Worm (Caenorhabditis elegans): Measurements from ENCODE around the gene wdr-5.1.

DNA sequence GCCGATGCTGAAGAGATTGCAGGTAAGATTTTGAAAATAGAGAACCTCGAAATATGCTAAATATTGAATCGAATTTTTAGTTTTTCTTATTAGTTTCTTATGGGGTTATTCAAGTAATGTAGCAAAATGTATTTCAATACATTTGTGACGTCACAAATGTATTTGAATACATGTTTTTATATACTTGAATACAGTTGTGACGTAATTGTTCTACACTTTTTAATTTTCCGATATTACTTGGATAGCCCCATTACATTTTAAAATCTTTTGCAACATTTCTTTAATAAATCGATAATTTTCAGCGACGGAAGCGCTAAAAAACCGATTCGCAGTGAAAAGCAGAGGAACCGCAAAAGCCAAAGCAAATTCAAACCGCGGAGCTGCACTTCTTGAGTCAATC, 33.2 kb downstream of the wdr-5.1 start:
- TF ChIP-seq unc-130 (GFP tag; optimal IDR thresholded peaks at IDR 0.05) (no peak), nhr-10 (tag; optimal IDR thresholded peaks at IDR 0.05) (no peak), dmd-6 (GFP tag; IDR thresholded peaks at IDR 0.05) (no peak), madf-9 (GFP tag; conservative IDR thresholded peaks at IDR 0.05) (no peak), nhr-28 (tag; optimal IDR thresholded peaks at IDR 0.05) (no peak), lin-39 (tag; optimal IDR thresholded peaks at IDR 0.05) (no peak), daf-8 (GFP tag; IDR thresholded peaks at IDR 0.05) (no peak), hmg-1.1 (GFP tag; IDR thresholded peaks at IDR 0.05) (no peak), mep-1 (tag; optimal IDR thresholded peaks at IDR 0.05) (no peak), spr-3 (GFP tag; optimal IDR thresholded peaks at IDR 0.05) (no peak), zag-1 (tag; optimal IDR thresholded peaks at IDR 0.05) (no peak), F10B5.3 (tag; optimal IDR thresholded peaks at IDR 0.05) (no peak)
